Fruit fly (Drosophila melanogaster) whole organism, larva: ENCODE results near the gene Mks1.

ENCODE experiments used
- noc ChIP-seq: fragments of 200-800 bp; sonication (Bioruptor generic); optimal IDR thresholded peaks from 3 replicates; lab custom pipeline; 2019; ENCODE audit warnings: missing biosample characterization, mild to moderate bottlenecking, missing genetic modification characterization, moderate library complexity

Mks1 gene

DNA sequence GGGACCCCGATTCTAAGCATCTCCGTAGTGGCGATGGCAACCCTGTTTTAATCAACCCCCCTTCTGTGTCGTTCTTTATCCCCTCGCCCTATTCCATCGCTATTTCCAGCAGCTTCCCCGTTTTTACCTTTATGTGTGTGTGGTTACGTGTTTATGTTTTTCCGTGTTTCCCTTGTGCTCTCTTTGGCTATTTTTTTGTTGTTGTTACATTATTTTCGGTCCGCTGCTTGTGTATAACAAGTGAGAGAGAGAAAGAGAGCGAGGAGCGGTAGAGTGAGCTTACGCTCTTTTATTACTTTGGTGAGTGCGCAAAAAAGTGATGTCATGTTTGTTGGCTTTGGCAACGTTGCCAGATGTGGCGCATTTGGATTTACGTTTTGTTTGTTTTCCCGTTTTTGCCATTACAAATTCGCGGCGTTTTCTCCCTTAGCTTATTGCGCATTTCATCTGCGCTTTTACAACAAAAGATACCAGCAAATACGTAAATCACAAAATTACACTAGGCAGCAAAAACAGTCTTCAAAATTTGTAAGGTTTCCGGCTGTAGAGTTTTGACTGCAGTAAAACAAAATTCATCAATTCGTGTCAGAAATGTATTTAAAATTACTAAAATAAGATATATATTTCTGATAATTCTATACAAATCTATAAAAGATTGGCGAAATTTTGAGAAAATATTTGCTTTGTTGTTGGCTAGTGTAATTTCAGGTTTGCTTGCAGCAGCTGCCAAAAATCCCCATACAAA is 26.0 kb downstream of the Mks1 start:
- peak; percentile 56 for TF ChIP-seq noc (tag; lab: Kevin White, UChicago)

dm6 chrX:12469778-12470177 is 26.6 kb downstream of the Mks1 start:
- TF ChIP-seq noc (tag; lab: Kevin White, UChicago) = peak; percentile 70

DNA sequence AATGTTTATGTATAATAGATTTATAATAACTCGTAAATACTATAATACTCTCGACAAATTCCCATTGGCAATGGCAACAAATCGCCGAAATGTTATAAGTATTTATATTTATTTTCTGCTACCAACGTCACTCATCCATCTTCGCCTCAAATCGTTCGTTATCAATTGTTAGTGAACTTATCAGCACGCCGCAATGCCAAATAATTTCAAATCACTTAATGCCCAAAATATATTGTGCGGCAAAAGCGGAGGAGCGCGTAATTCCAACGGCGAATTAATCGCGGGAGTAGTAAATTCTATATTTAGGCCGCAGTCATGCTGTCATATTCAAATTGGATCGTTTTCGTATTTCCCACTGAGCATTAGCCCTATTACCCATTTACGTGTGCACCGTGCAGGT is 27.2 kb downstream of the Mks1 start:
- TF ChIP-seq noc (tag; lab: Kevin White, UChicago) = no peak

DNA sequence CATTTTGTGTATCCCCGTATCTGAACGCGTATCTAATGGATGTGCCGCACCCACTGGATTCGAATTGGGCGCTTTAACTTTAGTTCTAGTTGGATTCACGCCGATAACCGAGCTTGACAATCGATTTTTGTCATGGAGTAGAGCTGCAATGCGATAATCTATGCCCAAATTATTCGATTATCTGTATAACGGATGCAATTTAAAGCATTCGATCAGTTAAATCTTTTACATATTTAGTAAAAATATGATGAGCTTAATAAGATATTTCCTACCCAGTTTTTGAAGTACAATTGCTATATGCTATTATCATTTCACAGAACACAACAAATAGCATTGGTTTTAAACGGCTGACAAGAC is 29.2 kb downstream of the Mks1 start:
- no peak for TF ChIP-seq noc (tag; lab: Kevin White, UChicago)

DNA sequence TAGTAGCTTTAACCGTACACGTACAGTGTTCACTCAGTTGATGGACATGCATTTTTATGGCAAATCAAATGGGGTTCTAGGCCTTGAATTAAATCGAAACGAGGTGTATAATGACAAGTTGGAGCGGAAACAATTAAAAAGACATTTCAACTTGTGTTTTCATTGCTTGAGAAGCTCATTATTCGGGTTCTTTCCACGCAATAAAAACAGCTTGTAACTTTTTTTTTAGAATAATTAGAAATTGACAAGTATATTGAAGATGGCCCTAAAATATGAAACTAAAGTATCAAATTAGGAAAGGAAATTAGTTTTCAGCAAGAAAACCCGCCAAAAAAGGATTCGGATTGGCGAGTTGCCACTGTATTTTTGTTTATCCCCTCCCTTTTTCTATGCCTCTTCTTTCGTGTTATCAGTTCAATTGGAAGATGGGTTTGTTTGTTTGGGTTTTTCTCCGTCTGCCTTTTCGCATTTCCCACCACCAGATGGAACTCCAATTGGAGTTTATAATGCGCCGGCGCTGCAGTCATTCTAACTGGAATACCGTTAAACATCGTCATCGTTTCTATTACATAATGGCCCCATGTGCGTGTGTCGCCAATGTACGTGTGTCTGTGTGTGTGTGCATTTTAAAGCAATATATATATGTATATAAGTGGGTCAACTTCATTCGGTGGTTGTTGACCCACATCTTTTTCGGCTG is 29.7 kb downstream of the Mks1 start:
- peak; percentile 35 for TF ChIP-seq noc (tag; lab: Kevin White, UChicago)

DNA sequence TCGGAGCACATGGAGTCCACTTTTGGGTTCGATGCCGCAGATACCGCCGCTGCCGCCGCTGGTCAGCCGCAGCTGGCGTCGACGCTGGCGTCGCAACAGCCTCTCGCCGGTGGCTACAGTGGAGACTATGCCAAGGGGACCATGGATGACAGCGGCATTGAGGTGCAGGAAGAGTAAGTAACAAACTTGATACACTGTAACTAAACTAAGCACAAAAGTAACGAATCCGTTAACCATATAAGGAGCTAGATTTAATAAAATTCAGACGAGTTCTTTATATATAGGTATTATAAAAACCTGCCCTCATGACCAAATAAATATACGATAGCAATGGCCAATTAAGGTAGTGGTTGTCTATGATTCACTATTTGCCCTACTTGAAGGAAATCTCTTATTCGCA is 31.1 kb downstream of the Mks1 start:
- no peak for TF ChIP-seq noc (tag; lab: Kevin White, UChicago)

DNA sequence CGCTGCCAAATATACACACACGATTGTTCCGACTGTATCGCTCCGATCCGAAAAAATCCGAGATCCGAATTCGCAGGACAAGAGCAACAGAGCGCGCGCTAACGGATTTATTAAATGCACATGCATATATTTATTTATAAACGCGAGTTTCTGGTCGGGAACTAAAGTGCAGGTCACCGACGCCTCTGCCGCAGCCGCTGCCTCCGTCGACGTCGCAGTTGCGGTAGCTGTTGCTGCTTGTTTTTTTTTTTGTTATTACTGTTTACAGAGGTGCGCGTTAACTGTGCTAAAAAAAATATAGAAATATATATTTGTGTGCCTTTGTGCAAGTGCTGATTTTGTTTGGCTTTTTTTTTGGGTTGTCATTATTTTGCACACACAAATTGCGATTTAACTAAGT is 32.8 kb downstream of the Mks1 start:
- TF ChIP-seq noc (tag; lab: Kevin White, UChicago) = no peak

DNA sequence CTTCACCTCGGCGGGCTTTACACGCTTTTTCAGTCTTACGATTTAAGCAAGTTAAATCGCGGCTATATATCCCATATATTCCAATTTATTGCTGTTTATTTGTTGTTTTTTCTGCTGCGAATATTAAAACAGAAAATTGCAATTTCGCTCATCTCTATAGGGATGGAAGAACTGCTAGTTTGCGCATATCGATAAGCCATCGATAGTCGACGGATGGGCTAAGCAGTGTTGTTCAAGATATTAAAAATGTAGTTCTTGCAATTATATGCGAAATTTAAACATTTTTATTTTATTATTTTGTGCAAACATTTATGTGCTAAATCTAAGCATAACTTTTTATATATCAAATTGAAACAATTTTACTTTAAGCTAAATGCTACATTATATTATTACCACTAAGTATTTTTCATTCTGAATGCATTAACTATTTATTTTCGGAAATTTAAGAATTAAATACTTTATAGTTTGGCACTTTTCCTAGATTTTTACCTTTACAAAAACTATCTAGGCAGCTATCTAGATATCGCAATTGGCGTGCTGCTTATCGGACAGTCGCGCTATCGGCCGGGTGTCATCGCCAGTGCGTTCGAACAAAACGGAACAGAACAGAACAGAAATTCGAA is 33.4 kb downstream of the Mks1 start, which contains the start of the genes Rab40 and CG42258:
Gene Rab40, minus strand, starts transcription at position 177 of the 623 bp plus-strand sequence.
Gene CG42258, plus strand, starts transcription at position 593 of the 623 bp plus-strand sequence.
- TF ChIP-seq noc (tag; lab: Kevin White, UChicago) = peak; percentile 35

dm6 chrX:12462216-12462615 is 34.2 kb downstream of the Mks1 start:
- no peak for TF ChIP-seq noc (tag; lab: Kevin White, UChicago)

DNA sequence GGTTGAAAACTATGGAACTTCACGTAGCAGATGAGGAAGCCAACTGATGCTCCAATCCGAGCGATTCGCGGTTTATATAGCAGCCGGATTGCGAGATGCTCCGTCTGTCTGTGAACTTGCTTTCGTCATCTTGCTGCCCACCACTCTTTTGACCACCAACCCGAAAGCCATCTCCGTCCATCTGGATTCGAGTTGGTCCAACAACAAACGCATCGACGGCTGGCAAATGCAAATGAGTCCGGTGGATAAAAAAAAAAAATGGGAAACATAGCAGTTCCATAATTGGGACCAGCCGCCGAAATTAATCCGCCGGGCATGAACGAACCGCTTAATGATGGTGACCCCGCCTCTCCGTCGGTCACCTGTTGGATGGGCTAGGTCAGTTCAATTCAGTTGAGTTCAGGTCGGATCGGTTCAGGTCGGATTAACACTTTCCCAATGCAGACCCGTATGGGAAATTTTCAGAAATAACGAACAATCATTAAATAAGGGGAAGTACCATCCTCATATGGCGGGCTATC is 38.6 kb downstream of the Mks1 start, which contains the start of gene CG15731:
Gene CG15731, minus strand, starts transcription at position 51 of the 521 bp plus-strand sequence.
- no peak for TF ChIP-seq noc (tag; lab: Kevin White, UChicago)

- TF ChIP-seq noc (tag; lab: Kevin White, UChicago) = no peak
Observed at dm6 chrX:12455891-12456290, 40.5 kb downstream of the Mks1 start.

dm6 chrX:12454358-12454757 is 42.0 kb downstream of the Mks1 start, which contains the start of gene CG15927:
TSS of gene CG15927 (plus strand) at chrX:12454729.
- TF ChIP-seq noc (tag; lab: Kevin White, UChicago) = no peak

- no peak for TF ChIP-seq noc (tag; lab: Kevin White, UChicago)
Observed at dm6 chrX:12453704-12454103, 42.7 kb downstream of the Mks1 start.

DNA sequence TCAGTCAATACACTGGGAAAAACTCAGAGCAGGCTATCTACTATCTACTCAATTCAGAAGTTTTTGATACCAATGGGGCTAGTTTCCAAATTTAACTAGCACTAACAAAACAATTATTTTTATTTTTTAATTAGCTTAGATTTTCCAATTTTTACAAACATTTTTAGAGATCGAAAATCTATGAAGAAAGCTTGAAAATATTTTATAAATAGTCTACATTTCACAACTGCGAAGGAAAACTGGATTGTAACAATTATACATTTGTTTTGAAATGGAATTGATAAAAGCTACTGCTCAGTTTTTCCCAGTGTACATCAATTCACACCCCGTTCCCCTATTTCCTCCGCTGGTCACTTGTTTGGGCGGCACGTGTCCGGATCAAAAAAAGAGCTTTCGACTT is 48.5 kb downstream of the Mks1 start:
- TF ChIP-seq noc (tag; lab: Kevin White, UChicago) = peak; percentile 28
